ENCODE assay signal across 1 fruit fly cellular context in the genomic region with DNA sequence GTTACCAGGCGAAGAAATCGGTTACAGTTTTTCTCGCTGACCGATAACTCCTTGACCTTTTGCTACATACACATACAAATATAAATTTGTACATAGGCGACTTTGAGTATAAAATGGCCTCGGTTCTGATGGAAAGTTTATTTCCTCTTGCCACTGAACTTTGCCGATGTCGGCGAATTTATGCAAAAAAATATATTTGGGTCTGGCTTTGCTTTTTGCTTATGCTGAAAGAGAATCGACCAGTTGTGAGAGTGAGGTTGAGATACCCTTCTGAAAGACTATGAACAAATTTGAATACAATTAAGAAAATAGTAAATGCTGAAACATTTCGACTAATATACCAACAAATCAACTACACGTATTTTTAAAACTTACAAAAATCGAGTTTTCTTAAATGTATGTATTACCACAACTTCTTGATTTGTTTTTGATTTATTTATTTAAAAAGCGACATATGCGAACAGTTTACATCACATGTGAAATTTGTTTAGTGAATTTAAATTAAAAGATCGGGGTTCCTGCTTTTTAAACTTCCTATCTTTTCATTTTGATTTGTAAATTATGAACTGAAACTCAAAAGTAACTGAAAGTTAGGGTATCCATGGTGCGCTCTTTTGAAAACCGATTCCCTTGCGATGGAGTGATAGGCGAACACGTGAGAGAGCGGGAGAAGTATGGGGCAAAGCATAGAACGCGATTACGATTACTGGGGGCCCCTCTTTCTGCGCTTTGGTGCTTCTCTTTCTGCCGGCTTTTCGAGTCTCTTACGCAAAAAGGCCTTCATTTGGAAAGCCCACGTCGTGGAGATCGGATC.
A peak's percentile ranks its signal among the peaks of the same experiment; 100 is the strongest.
TF ChIP-seq lines count a peak whose summit lies in the region.

No protein-coding gene starts in this region.

TF ChIP-seq in whole organism, embryonic, 481 proteins besides CTCF, POLR2A, EP300 and RAD21 (continued from another document):
- TF ChIP-seq H15 (GFP tag; IDR thresholded peaks at IDR 0.05; lab: Robert Waterston, UW) (no peak), Fer3 (tag; optimal IDR thresholded peaks at IDR 0.05; lab: Kevin White, UChicago) (peak; percentile 71), CG4424 (GFP tag; optimal IDR thresholded peaks at IDR 0.05; lab: Kevin White, UChicago) (peak; percentile 78), CG10431 (GFP tag; optimal IDR thresholded peaks at IDR 0.05; lab: Kevin White, UChicago) (peak; percentile 60), gcm (GFP tag; optimal IDR thresholded peaks at IDR 0.05; lab: Kevin White, UChicago) (peak; percentile 69), CG2129 (GFP tag; IDR thresholded peaks at IDR 0.05; lab: Robert Waterston, UW; ENCODE audit: partially characterized antibody) (no peak), sug (tag; optimal IDR thresholded peaks at IDR 0.05; lab: Kevin White, UChicago) (peak; percentile 81), CG18599 (GFP tag; optimal IDR thresholded peaks at IDR 0.05; lab: Kevin White, UChicago) (peak; percentile 90), CG32767 (GFP tag; IDR thresholded peaks at IDR 0.05; lab: Robert Waterston, UW) (peak; percentile 60; the same call in 1 of the 2 replicates), sens (GFP tag; lab: Kevin White, UChicago) (peak; percentile 97), psq (GFP tag; optimal IDR thresholded peaks at IDR 0.05; lab: Kevin White, UChicago) (peak; percentile 74), CG32532 (GFP tag; IDR thresholded peaks at IDR 0.05; lab: Robert Waterston, UW) (peak; percentile 65; the same call in 1 of the 2 replicates), ara (GFP tag; IDR thresholded peaks at IDR 0.05; lab: Robert Waterston, UW) (0 out of 2 replicates have a peak, but pooled peaks have one; percentile 11), BEAF-32 (GFP tag; optimal IDR thresholded peaks at IDR 0.05; lab: Kevin White, UChicago) (no peak), her (GFP tag; optimal IDR thresholded peaks at IDR 0.05; lab: Kevin White, UChicago) (peak; percentile 60), CG30431 (GFP tag; optimal IDR thresholded peaks at IDR 0.05; lab: Kevin White, UChicago) (peak; percentile 62), ham (GFP tag; IDR thresholded peaks at IDR 0.05; lab: Robert Waterston, UW) (no peak), CG6813 (GFP tag; optimal IDR thresholded peaks at IDR 0.05; lab: Kevin White, UChicago) (peak; percentile 51)
